Worm (Caenorhabditis elegans): ENCODE measurements around the gene hyl-2.

DNA sequence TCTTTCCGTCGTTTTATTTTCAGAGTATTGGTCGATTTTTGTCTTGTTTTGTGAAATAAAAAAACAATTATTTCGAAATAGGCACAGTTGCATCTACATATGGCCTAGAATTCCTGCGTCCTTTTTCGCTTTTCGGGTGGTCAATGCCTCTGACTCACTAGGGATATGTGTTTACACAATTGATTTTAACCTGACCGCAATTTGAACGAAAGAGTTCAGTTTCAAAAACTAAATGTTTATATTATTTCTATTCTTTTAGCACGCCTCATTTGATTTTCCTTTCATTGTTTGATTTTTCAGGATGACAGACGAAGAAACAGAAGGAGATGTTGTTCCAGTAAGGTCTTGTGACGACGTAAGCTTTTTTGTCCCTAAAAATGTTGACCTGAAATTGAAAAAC is 31.5 kb downstream of the hyl-2 start, which contains the start of gene mfsd-12:
- TF ChIP-seq lin-13 (tag; optimal IDR thresholded peaks at IDR 0.05) (no peak), elt-1 (tag; optimal IDR thresholded peaks at IDR 0.05; ENCODE audit: borderline replicate concordance, insufficient read depth) (no peak), elt-3 (tag; optimal IDR thresholded peaks at IDR 0.05) (no peak), ceh-43 (GFP tag; optimal IDR thresholded peaks at IDR 0.05) (no peak), nhr-76 (tag; optimal IDR thresholded peaks at IDR 0.05) (no peak), blmp-1 (tag; optimal IDR thresholded peaks at IDR 0.05) (no peak), bed-3 (GFP tag; optimal IDR thresholded peaks at IDR 0.05) (no peak), ztf-11 (tag; optimal IDR thresholded peaks at IDR 0.05) (no peak), mls-2 (tag; optimal IDR thresholded peaks at IDR 0.05) (no peak), ham-2 (GFP tag; optimal IDR thresholded peaks at IDR 0.05) (no peak)
